Fruit fly (Drosophila melanogaster): ENCODE measurements around the gene CG33494.

Gene CG33494

dm6 chr3R:25472635-25473552 is 22.1 kb downstream of the CG33494 start, which contains the start of the genes Fur1 and Vps33B (continued):
- TF ChIP-seq Gsc (GFP tag; IDR thresholded peaks at IDR 0.05) (no peak; the same call in 1 of the 2 replicates), CG33213 (GFP tag; optimal IDR thresholded peaks at IDR 0.05) (peak; percentile 98), CG7839 (tag; optimal IDR thresholded peaks at IDR 0.05) (peak; percentile 97), CG10321 (GFP tag; IDR thresholded peaks at IDR 0.05) (peak; percentile 78), CG15514 (GFP tag; optimal IDR thresholded peaks at IDR 0.05) (peak; percentile 99), CG11456 (GFP tag; IDR thresholded peaks at IDR 0.05) (peak; percentile 93; the same call in 2 of the 3 replicates), HLH54F (GFP tag; optimal IDR thresholded peaks at IDR 0.05) (peak; percentile 99), ind (GFP tag; optimal IDR thresholded peaks at IDR 0.05) (peak; percentile 99), dm (GFP tag; optimal IDR thresholded peaks at IDR 0.05) (peak; percentile 96), mld (GFP tag; IDR thresholded peaks at IDR 0.05; ENCODE audit: partially characterized antibody) (peak; percentile 67; the same call in 1 of the 3 replicates), CG6813 (GFP tag; optimal IDR thresholded peaks at IDR 0.05) (peak; percentile 88), sug (tag; optimal IDR thresholded peaks at IDR 0.05) (peak; percentile 95), inv (GFP tag; IDR thresholded peaks at IDR 0.05; ENCODE audit: partially characterized antibody) (peak; percentile 66; the same call in 1 of the 2 replicates), D19A (tag; optimal IDR thresholded peaks at IDR 0.05) (peak; percentile 92), GATAe (GFP tag; conservative IDR thresholded peaks at IDR 0.05) (peak; percentile 78), org-1 (GFP tag; optimal IDR thresholded peaks at IDR 0.05) (peak; percentile 95), CG14965 (GFP tag; optimal IDR thresholded peaks at IDR 0.05; ENCODE audit: borderline replicate concordance) (peak; percentile 75), CG5953 (GFP tag; IDR thresholded peaks at IDR 0.05) (peak; percentile 88), CG15601 (tag; optimal IDR thresholded peaks at IDR 0.05) (peak; percentile 95), CG12299 (tag; optimal IDR thresholded peaks at IDR 0.05) (peak; percentile 94), Bdp1 (GFP tag; optimal IDR thresholded peaks at IDR 0.05) (peak; percentile 94), Neu2 (GFP tag; optimal IDR thresholded peaks at IDR 0.05; ENCODE audit: borderline replicate concordance) (peak; percentile 94), sob (GFP tag; IDR thresholded peaks at IDR 0.05) (peak; percentile 95), esg (GFP tag; conservative IDR thresholded peaks at IDR 0.05) (peak; percentile 93), CG7357 (GFP tag; IDR thresholded peaks at IDR 0.05) (peak; percentile 85), tup (GFP tag; optimal IDR thresholded peaks at IDR 0.05) (peak; percentile 96), tna (GFP tag; IDR thresholded peaks at IDR 0.05; ENCODE audit: partially characterized antibody) (peak; percentile 69), ranshi (GFP tag; IDR thresholded peaks at IDR 0.05) (peak; percentile 92), NK7.1 (GFP tag; optimal IDR thresholded peaks at IDR 0.05) (peak; percentile 94), CG16813 (GFP tag; IDR thresholded peaks at IDR 0.05; ENCODE audit: partially characterized antibody) (peak; percentile 80), CG4617 (GFP tag; optimal IDR thresholded peaks at IDR 0.05; ENCODE audit: borderline replicate concordance) (peak; percentile 97), HmgD (GFP tag; optimal IDR thresholded peaks at IDR 0.05) (peak; percentile 97), bab2 (GFP tag; optimal IDR thresholded peaks at IDR 0.05) (peak; percentile 98), CG1024 (GFP tag; IDR thresholded peaks at IDR 0.05) (peak; percentile 81), psq (GFP tag; optimal IDR thresholded peaks at IDR 0.05) (peak; percentile 89), cas (GFP tag; IDR thresholded peaks at IDR 0.05) (peak; percentile 82), HmgZ (tag; optimal IDR thresholded peaks at IDR 0.05) (peak; percentile 98), CG11247 (GFP tag; IDR thresholded peaks at IDR 0.05) (peak; percentile 95), CG17612 (GFP tag; IDR thresholded peaks at IDR 0.05) (peak; percentile 70), gem (tag; optimal IDR thresholded peaks at IDR 0.05) (peak; percentile 98), CG17359 (tag; optimal IDR thresholded peaks at IDR 0.05) (peak; percentile 95), slp2 (GFP tag; optimal IDR thresholded peaks at IDR 0.05) (peak; percentile 97), unc-4 (GFP tag; IDR thresholded peaks at IDR 0.05; ENCODE audit: partially characterized antibody) (peak; percentile 70), luna (GFP tag; optimal IDR thresholded peaks at IDR 0.05) (peak; percentile 95), slou (GFP tag; optimal IDR thresholded peaks at IDR 0.05) (peak; percentile 95), CG13123 (GFP tag; optimal IDR thresholded peaks at IDR 0.05) (peak; percentile 94), CG10147 (GFP tag; optimal IDR thresholded peaks at IDR 0.05) (peak; percentile 94), dati (GFP tag; IDR thresholded peaks at IDR 0.05) (peak; percentile 84)
